Worm (Caenorhabditis elegans) whole organism, late embryonic: ENCODE data around the gene F59A6.10.
A peak's percentile ranks its signal among the peaks of the same experiment; 100 is the strongest.

Experiments used
- C08G9.2 ChIP-seq: sonication (generic microtip); optimal IDR thresholded peaks from 2 replicates; lab custom pipeline; 2016; ENCODE audit warnings: mild to moderate bottlenecking, missing genetic modification characterization, moderate library complexity, missing compliant biosample characterization
- ceh-31 ChIP-seq: sonication (generic microtip); optimal IDR thresholded peaks from 2 replicates; lab custom pipeline; 2016; ENCODE audit warnings: missing genetic modification characterization, missing compliant biosample characterization
- dve-1 ChIP-seq: sonication (generic microtip); optimal IDR thresholded peaks from 2 replicates; lab custom pipeline; 2017; ENCODE audit warnings: antibody characterized with exemption, mild to moderate bottlenecking, missing genetic modification characterization, missing compliant biosample characterization
- ets-4 ChIP-seq: sonication (generic microtip); optimal IDR thresholded peaks from 2 replicates; lab custom pipeline; 2016; ENCODE audit warnings: missing genetic modification characterization, missing compliant biosample characterization
- nhr-11 ChIP-seq: fragments of 150-350 bp; optimal IDR thresholded peaks from 2 replicates; lab custom pipeline; 2014; ENCODE audit warnings: missing biosample characterization, missing genetic modification characterization
- pag-3 ChIP-seq: sonication (generic microtip); optimal IDR thresholded peaks from 2 replicates; lab custom pipeline; 2016; ENCODE audit warnings: missing compliant biosample characterization, missing genetic modification characterization, borderline replicate concordance

- TF ChIP-seq nhr-11 (tag; lab: Kevin White, UChicago) (no peak), dve-1 (no peak), ceh-31 (tag; lab: Kevin White, UChicago) (peak; percentile 70), ets-4 (tag; lab: Kevin White, UChicago) (peak; percentile 27), C08G9.2 (peak; percentile 47), pag-3 (no peak)
Observed at ce11 chrII:4993530-4994192, 10.1 kb upstream of the F59A6.10 start, which contains the start of the genes eif-1 and vps-24.
